Worm (Caenorhabditis elegans): ENCODE results near the gene Y49G5A.1.

Gene Y49G5A.1

ce11 chrV:5272034-5272433, 15.1 kb downstream of the Y49G5A.1 start:
- TF ChIP-seq mbf-1 (tag; optimal IDR thresholded peaks at IDR 0.05) = no peak
- peak; percentile 6 for TF ChIP-seq sma-9 (GFP tag; optimal IDR thresholded peaks at IDR 0.05)
- no peak for TF ChIP-seq sma-9 (tag; optimal IDR thresholded peaks at IDR 0.05)

DNA sequence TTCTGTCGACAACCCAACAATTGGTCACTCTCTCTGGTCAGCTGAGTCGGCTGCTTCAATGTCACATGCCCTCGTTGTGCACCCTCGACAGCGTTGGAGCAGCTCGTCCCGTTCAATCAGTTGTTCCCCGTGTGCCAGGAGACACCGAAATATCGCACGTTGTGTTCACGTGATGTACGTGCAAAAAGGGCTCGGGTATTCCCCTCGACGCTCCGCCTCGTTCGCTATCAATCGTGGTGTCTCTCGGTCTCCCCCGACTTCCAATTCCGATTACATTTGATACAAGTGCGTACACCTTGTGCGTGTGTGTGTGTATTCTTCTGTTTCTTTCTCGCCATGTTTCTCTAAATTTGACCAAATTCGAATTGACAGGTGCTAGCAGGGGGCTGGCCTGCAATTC, 15.7 kb downstream of the Y49G5A.1 start:
- TF ChIP-seq peb-1 (tag; optimal IDR thresholded peaks at IDR 0.05) (no peak), aly-2 (tag; optimal IDR thresholded peaks at IDR 0.05) (no peak), lin-39 (tag; optimal IDR thresholded peaks at IDR 0.05) (no peak), ZK546.5 (tag; optimal IDR thresholded peaks at IDR 0.05) (no peak), unc-55 (GFP tag; optimal IDR thresholded peaks at IDR 0.05) (no peak), zag-1 (tag; optimal IDR thresholded peaks at IDR 0.05) (no peak), egl-27 (tag; optimal IDR thresholded peaks at IDR 0.05) (no peak), lsy-2 (tag; optimal IDR thresholded peaks at IDR 0.05) (peak in 1 of 2 experiments; percentile 58), ztf-11 (tag; optimal IDR thresholded peaks at IDR 0.05) (no peak), sma-9 (GFP tag; optimal IDR thresholded peaks at IDR 0.05) (peak; percentile 99), sma-9 (tag; optimal IDR thresholded peaks at IDR 0.05) (no peak), R02D3.7 (tag; optimal IDR thresholded peaks at IDR 0.05) (no peak), elt-1 (tag; optimal IDR thresholded peaks at IDR 0.05) (no peak), blmp-1 (tag; optimal IDR thresholded peaks at IDR 0.05; ENCODE audit: insufficient read depth) (peak; percentile 17), elt-3 (tag; optimal IDR thresholded peaks at IDR 0.05) (no peak), nhr-77 (tag; optimal IDR thresholded peaks at IDR 0.05) (no peak), lin-11 (tag; optimal IDR thresholded peaks at IDR 0.05) (peak; percentile 27), fos-1 (tag; optimal IDR thresholded peaks at IDR 0.05) (peak; percentile 30), ztf-1 (GFP tag; conservative IDR thresholded peaks at IDR 0.05) (no peak), nhr-237 (tag; optimal IDR thresholded peaks at IDR 0.05) (no peak), gmeb-1 (tag; optimal IDR thresholded peaks at IDR 0.05) (peak; percentile 61), sma-3 (GFP tag; optimal IDR thresholded peaks at IDR 0.05) (peak; percentile 69), nhr-129 (tag; optimal IDR thresholded peaks at IDR 0.05) (peak; percentile 84), nhr-21 (tag; optimal IDR thresholded peaks at IDR 0.05) (peak; percentile 68), nhr-25 (tag; optimal IDR thresholded peaks at IDR 0.05) (no peak), Y55F3AM.14 (GFP tag; optimal IDR thresholded peaks at IDR 0.05) (peak; percentile 1), nhr-12 (tag; optimal IDR thresholded peaks at IDR 0.05) (no peak), nhr-10 (tag; optimal IDR thresholded peaks at IDR 0.05) (no peak), dmd-4 (tag; optimal IDR thresholded peaks at IDR 0.05) (no peak), skn-1 (tag; optimal IDR thresholded peaks at IDR 0.05) (no peak), ceh-82 (tag; optimal IDR thresholded peaks at IDR 0.05) (no peak), alr-1 (tag; optimal IDR thresholded peaks at IDR 0.05) (no peak), F13H6.1 (tag; optimal IDR thresholded peaks at IDR 0.05) (peak; percentile 95), sem-4 (tag; optimal IDR thresholded peaks at IDR 0.05) (no peak), unc-39 (tag; optimal IDR thresholded peaks at IDR 0.05) (no peak), ceh-16 (tag; optimal IDR thresholded peaks at IDR 0.05) (no peak), crh-2 (tag; optimal IDR thresholded peaks at IDR 0.05) (peak; percentile 56), mbf-1 (tag; optimal IDR thresholded peaks at IDR 0.05) (no peak), lin-13 (GFP tag; optimal IDR thresholded peaks at IDR 0.05) (no peak), C34F6.9 (tag; optimal IDR thresholded peaks at IDR 0.05) (peak; percentile 29), mdl-1 (tag; optimal IDR thresholded peaks at IDR 0.05) (peak in 1 of 2 experiments; percentile 71), mab-5 (tag; optimal IDR thresholded peaks at IDR 0.05) (no peak), ama-1 (optimal IDR thresholded peaks at IDR 0.05) (no peak)

DNA sequence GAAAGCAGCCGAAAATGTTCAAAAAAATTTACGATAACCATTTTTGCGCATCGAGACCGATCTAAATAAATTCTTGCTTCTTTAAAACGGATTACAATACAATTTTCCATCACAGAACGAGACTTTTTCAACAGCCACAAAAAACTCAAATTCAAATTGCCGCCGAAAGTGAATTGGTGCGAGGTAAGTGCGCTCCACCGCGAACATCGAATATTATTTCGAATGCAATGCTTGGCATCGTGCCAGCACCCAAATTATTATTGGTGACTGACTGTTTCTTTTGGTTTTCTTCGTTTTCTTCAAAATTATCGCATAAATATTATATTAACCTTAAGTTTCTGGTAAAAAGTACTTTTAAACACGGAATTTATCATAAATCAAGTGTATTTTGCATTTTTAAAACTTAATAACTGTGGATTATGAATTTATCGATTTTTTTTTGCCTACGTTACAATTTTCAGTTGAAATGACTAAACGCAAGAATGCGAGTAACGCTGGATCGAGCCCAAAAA, 18.1 kb downstream of the Y49G5A.1 start, which contains the start of gene penr-1:
penr-1 (plus strand) TSS at position 462 of the 512 bp plus-strand sequence.
- TF ChIP-seq nhr-129 (tag; optimal IDR thresholded peaks at IDR 0.05) = peak; percentile 57
- TF ChIP-seq sma-9 (GFP tag; optimal IDR thresholded peaks at IDR 0.05) = peak; percentile 74
- TF ChIP-seq sma-9 (tag; optimal IDR thresholded peaks at IDR 0.05) = no peak
- TF ChIP-seq fos-1 (tag; optimal IDR thresholded peaks at IDR 0.05) = peak; percentile 15
- TF ChIP-seq F13H6.1 (tag; optimal IDR thresholded peaks at IDR 0.05) = peak; percentile 40
- TF ChIP-seq egl-27 (tag; optimal IDR thresholded peaks at IDR 0.05) = no peak
- TF ChIP-seq crh-2 (tag; optimal IDR thresholded peaks at IDR 0.05) = peak; percentile 62
- no peak for TF ChIP-seq skn-1 (tag; optimal IDR thresholded peaks at IDR 0.05)
- TF ChIP-seq gmeb-1 (tag; optimal IDR thresholded peaks at IDR 0.05) = peak; percentile 92
- TF ChIP-seq unc-55 (GFP tag; optimal IDR thresholded peaks at IDR 0.05) = peak; percentile 71
- TF ChIP-seq lsy-2 (tag; optimal IDR thresholded peaks at IDR 0.05) = peak; percentile 3 to 74
- no peak for TF ChIP-seq ztf-1 (GFP tag; conservative IDR thresholded peaks at IDR 0.05)
- TF ChIP-seq lin-13 (GFP tag; optimal IDR thresholded peaks at IDR 0.05) = peak; percentile 35
- no peak for TF ChIP-seq unc-62 (GFP tag; optimal IDR thresholded peaks at IDR 0.05)
- no peak for TF ChIP-seq ceh-82 (tag; optimal IDR thresholded peaks at IDR 0.05)
- TF ChIP-seq ztf-4 (tag; optimal IDR thresholded peaks at IDR 0.05) = no peak
- peak; percentile 49 for TF ChIP-seq sem-4 (tag; optimal IDR thresholded peaks at IDR 0.05)
- peak; percentile 46 for TF ChIP-seq nhr-25 (tag; optimal IDR thresholded peaks at IDR 0.05)
- TF ChIP-seq Y55F3AM.14 (GFP tag; optimal IDR thresholded peaks at IDR 0.05) = no peak
- TF ChIP-seq sma-3 (GFP tag; optimal IDR thresholded peaks at IDR 0.05) = peak; percentile 41
- no peak for TF ChIP-seq dmd-4 (tag; optimal IDR thresholded peaks at IDR 0.05)
- peak; percentile 76 for TF ChIP-seq C34F6.9 (tag; optimal IDR thresholded peaks at IDR 0.05)
- peak; percentile 18 for TF ChIP-seq lin-11 (tag; optimal IDR thresholded peaks at IDR 0.05)
